Worm (Caenorhabditis elegans): ENCODE measurements around the gene F09E5.11.
A peak's percentile ranks its signal among the peaks of the same experiment; 100 is the strongest.

F09E5.11 gene

DNA sequence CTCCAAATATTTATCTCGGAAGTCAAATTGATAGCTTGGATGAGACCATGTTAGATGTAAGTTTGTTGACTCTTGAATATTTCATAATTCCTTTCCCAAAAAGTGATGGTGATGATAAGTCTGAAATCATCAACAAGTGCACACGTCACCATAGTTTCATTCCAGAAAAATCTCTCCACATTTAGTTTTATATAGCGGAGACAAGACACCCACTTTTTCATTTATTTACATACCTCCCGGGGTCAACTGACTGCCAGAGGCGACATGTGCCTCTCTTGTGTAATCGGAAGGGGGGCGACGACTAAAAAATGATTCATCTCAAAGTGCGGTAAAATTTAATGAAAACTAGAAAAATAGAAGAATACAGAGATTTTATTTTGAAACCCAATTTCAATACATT, 19.7 kb downstream of the F09E5.11 start (continued):
- TF ChIP-seq unc-86 (tag; optimal IDR thresholded peaks at IDR 0.05), result no peak

DNA sequence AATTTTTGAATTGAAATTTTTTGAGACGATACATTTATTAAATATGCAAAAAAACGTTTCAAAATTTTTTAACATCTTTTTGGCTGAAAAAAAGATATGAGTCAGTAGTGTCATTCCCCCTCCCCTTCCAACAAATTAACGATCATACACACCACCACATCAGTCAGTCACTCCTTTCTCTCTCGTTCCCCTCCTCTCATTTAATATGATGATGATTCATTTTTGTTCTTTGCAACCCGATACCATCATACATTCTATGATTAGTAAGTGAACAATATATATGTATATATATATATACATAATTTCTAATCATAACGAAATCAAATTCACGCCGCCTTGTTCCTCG, 20.5 kb downstream of the F09E5.11 start:
- TF ChIP-seq mep-1 (tag; optimal IDR thresholded peaks at IDR 0.05) (peak; percentile 29), fkh-10 (GFP tag; optimal IDR thresholded peaks at IDR 0.05) (no peak), ceh-63 (GFP tag; optimal IDR thresholded peaks at IDR 0.05) (peak; percentile 30), lin-14 (GFP tag; optimal IDR thresholded peaks at IDR 0.05) (peak; percentile 14), nhr-76 (tag; optimal IDR thresholded peaks at IDR 0.05) (no peak)

DNA sequence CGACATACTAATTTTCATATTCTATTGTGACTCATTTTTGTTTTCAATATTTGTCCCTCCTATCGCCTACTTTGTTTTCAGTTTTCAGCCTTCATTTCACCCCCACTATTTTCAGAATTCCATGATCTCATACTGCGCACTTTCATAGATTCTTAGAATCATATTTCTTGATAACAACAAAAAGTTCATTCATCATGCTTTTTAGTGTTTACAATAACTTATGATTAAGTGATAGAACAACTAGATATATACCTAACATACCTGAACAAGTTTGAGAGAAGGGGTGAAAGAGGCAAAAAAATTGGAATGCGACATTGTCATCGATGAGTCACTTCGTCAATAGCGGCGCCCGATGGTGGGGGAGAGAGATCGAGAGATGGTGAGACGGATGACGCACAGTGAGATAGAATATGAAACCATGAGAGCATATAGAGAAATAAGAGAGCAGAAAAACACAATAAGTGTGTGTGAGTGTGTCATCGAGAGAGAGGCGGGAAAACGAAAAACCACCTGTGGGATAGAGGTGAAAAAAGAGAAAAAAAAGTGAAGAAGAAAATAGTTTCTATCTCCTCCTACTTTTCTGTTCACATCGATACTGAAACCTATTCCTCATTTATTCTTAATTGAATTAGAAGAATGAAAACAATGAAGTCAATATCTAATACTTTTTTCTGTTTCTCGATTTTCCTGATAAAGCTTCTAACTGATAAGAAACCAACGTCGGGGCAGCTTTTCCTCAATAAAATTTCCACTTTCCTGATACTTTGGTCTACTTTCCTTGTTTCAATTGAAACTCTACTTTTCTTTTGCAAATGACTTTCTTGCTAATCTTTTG, 21.1 kb downstream of the F09E5.11 start:
- TF ChIP-seq sox-4 (tag; optimal IDR thresholded peaks at IDR 0.05), result no peak
- TF ChIP-seq dsc-1 (tag; optimal IDR thresholded peaks at IDR 0.05), result peak; percentile 46
- no peak for TF ChIP-seq sup-37 (GFP tag; optimal IDR thresholded peaks at IDR 0.05)
- peak; percentile 48 for TF ChIP-seq ztf-4 (tag; optimal IDR thresholded peaks at IDR 0.05)
- no peak for TF ChIP-seq nhr-76 (tag; optimal IDR thresholded peaks at IDR 0.05)
- peak; percentile 48 for TF ChIP-seq ama-1 (optimal IDR thresholded peaks at IDR 0.05)
- TF ChIP-seq alr-1 (tag; optimal IDR thresholded peaks at IDR 0.05; ENCODE audit: borderline replicate concordance), result no peak
- no peak for TF ChIP-seq hpl-2 (GFP tag; optimal IDR thresholded peaks at IDR 0.05)
- no peak for TF ChIP-seq C04F5.9 (tag; optimal IDR thresholded peaks at IDR 0.05)
- TF ChIP-seq hlh-17 (GFP tag; optimal IDR thresholded peaks at IDR 0.05; ENCODE audit: borderline replicate concordance), result no peak
- peak; percentile 94 for TF ChIP-seq nhr-85 (tag)
- TF ChIP-seq ceh-88 (GFP tag; IDR thresholded peaks at IDR 0.05), result no peak
- TF ChIP-seq fkh-4 (tag; optimal IDR thresholded peaks at IDR 0.05; ENCODE audit: borderline replicate concordance), result no peak
- TF ChIP-seq C34B4.2 (tag; optimal IDR thresholded peaks at IDR 0.05), result no peak
- TF ChIP-seq aly-2 (tag; optimal IDR thresholded peaks at IDR 0.05), result no peak
- TF ChIP-seq nhr-90 (tag; optimal IDR thresholded peaks at IDR 0.05; ENCODE audit: poor library complexity), result peak; percentile 47
- TF ChIP-seq unc-62 (GFP tag; optimal IDR thresholded peaks at IDR 0.05), result no peak
- TF ChIP-seq efl-3 (GFP tag; optimal IDR thresholded peaks at IDR 0.05), result no peak
- TF ChIP-seq rnt-1 (tag; optimal IDR thresholded peaks at IDR 0.05), result peak; percentile 72
- peak in 1 of 2 experiments; percentile 65 for TF ChIP-seq mdl-1 (tag; optimal IDR thresholded peaks at IDR 0.05)
- peak; percentile 11 for TF ChIP-seq egl-13 (tag; optimal IDR thresholded peaks at IDR 0.05)
- no peak for TF ChIP-seq pag-3 (tag; optimal IDR thresholded peaks at IDR 0.05; ENCODE audit: borderline replicate concordance, insufficient read depth)
- TF ChIP-seq nhr-11 (tag; optimal IDR thresholded peaks at IDR 0.05), result peak; percentile 21
- peak; percentile 9 for TF ChIP-seq zag-1 (tag; optimal IDR thresholded peaks at IDR 0.05)
- peak; percentile 80 for TF ChIP-seq mep-1 (tag; optimal IDR thresholded peaks at IDR 0.05)
- TF ChIP-seq blmp-1 (tag; optimal IDR thresholded peaks at IDR 0.05), result peak; percentile 87
- TF ChIP-seq F16B12.6 (tag; optimal IDR thresholded peaks at IDR 0.05), result no peak
- TF ChIP-seq nhr-12 (tag; optimal IDR thresholded peaks at IDR 0.05), result no peak
- TF ChIP-seq ztf-11 (tag; optimal IDR thresholded peaks at IDR 0.05), result no peak
- peak; percentile 71 to 77 for TF ChIP-seq lin-35 (GFP tag; optimal IDR thresholded peaks at IDR 0.05)
- TF ChIP-seq elt-3 (tag; optimal IDR thresholded peaks at IDR 0.05), result peak in 2 of 6 experiments; percentile 12 to 55
- peak; percentile 85 for TF ChIP-seq snu-23 (GFP tag; optimal IDR thresholded peaks at IDR 0.05)
- TF ChIP-seq lin-13 (GFP tag; optimal IDR thresholded peaks at IDR 0.05), result no peak
- no peak for TF ChIP-seq nhr-84 (tag; optimal IDR thresholded peaks at IDR 0.05)
- peak; percentile 69 for TF ChIP-seq skn-1 (tag; optimal IDR thresholded peaks at IDR 0.05)
- TF ChIP-seq tbx-2 (tag; optimal IDR thresholded peaks at IDR 0.05), result peak; percentile 70
- peak; percentile 18 for TF ChIP-seq ceh-8 (GFP tag; optimal IDR thresholded peaks at IDR 0.05)
- no peak for TF ChIP-seq pqm-1 (tag; optimal IDR thresholded peaks at IDR 0.05)
- peak; percentile 64 to 76 for TF ChIP-seq efl-1 (optimal IDR thresholded peaks at IDR 0.05)
- peak; percentile 57 to 84 for TF ChIP-seq efl-1 (GFP tag; optimal IDR thresholded peaks at IDR 0.05 in 1 of 2)
- no peak for TF ChIP-seq ets-5 (GFP tag; IDR thresholded peaks at IDR 0.05)
- TF ChIP-seq snpc-4 (tag; optimal IDR thresholded peaks at IDR 0.05), result no peak
- no peak for TF ChIP-seq zip-4 (GFP tag; optimal IDR thresholded peaks at IDR 0.05)
- peak; percentile 52 for TF ChIP-seq unc-130 (tag; optimal IDR thresholded peaks at IDR 0.05)
